Worm (Caenorhabditis elegans): ENCODE results near the gene Y102A5C.4.

ce11 chrV:16884744-16885143 is 37.3 kb upstream of the Y102A5C.4 start, which contains the start of gene F09C6.13:
- no peak for TF ChIP-seq klf-2 (GFP tag; conservative IDR thresholded peaks at IDR 0.05)
- no peak for TF ChIP-seq T22C8.4 (GFP tag; IDR thresholded peaks at IDR 0.05)
- TF ChIP-seq ref-1 (GFP tag; conservative IDR thresholded peaks at IDR 0.05), result no peak
- TF ChIP-seq ztf-23 (GFP tag; IDR thresholded peaks at IDR 0.05), result no peak
- no peak for TF ChIP-seq med-1 (GFP tag; optimal IDR thresholded peaks at IDR 0.05; ENCODE audit: insufficient read depth)
- no peak for TF ChIP-seq ztf-29 (GFP tag; IDR thresholded peaks at IDR 0.05)
- no peak for TF ChIP-seq tab-1 (GFP tag; IDR thresholded peaks at IDR 0.05)
- no peak for TF ChIP-seq flt-1 (GFP tag; IDR thresholded peaks at IDR 0.05)

All from whole organism, midembryonic.